Worm (Caenorhabditis elegans): Measurements from ENCODE around the gene tyr-2.

DNA sequence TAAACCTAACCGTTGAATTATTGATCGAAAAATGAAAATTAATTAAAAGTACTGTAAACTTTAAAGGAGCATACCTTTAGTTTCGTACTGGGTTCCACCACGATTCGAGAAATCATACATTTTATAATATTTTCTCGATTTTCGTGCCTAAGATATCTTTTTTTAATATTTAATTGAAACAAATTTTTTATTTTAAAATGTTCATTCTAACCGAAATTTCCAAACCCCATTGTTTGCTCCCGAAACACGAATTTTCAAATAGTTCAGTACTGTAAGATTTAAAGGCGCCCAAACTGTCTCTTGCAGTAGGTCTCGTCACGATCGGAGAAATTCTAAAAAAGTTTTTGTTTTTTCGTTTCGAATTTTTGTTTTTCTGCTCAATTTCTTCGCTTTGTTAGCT, 29.1 kb upstream of the tyr-2 start:
- TF ChIP-seq ces-1 (GFP tag; optimal IDR thresholded peaks at IDR 0.05) (no peak), unc-39 (tag; optimal IDR thresholded peaks at IDR 0.05) (no peak), F44E2.7 (GFP tag; IDR thresholded peaks at IDR 0.05) (no peak), hlh-30 (tag; optimal IDR thresholded peaks at IDR 0.05; ENCODE audit: insufficient read depth) (no peak), dmd-9 (GFP tag; IDR thresholded peaks at IDR 0.05) (no peak), nhr-76 (tag; optimal IDR thresholded peaks at IDR 0.05) (no peak)

All from whole organism, L4 larva.